Worm (Caenorhabditis elegans) whole organism, late embryonic: ENCODE measurements around the gene srz-62.

ENCODE experiments used
- C38D4.7 ChIP-seq: fragments of 200-800 bp; sonication (Bioruptor generic); optimal IDR thresholded peaks from 2 replicates; lab custom pipeline; 2018; ENCODE audit warnings: mild to moderate bottlenecking, missing genetic modification characterization, moderate library complexity, missing compliant biosample characterization
- F13H6.1 ChIP-seq: sonication (generic microtip); optimal IDR thresholded peaks from 2 replicates; lab custom pipeline; 2016; ENCODE audit warnings: missing genetic modification characterization, missing compliant biosample characterization
- dmd-4 ChIP-seq: sonication (generic microtip); optimal IDR thresholded peaks from 2 replicates; lab custom pipeline; 2016; ENCODE audit warnings: borderline replicate concordance, missing genetic modification characterization, missing compliant biosample characterization
- fkh-10 ChIP-seq: fragments of 150-350 bp; optimal IDR thresholded peaks from 2 replicates; lab custom pipeline; 2014; ENCODE audit warnings: missing biosample characterization, missing genetic modification reagents, missing genetic modification characterization
- lim-6 ChIP-seq: sonication (generic microtip); optimal IDR thresholded peaks from 2 replicates; lab custom pipeline; 2016; ENCODE audit warnings: missing genetic modification characterization, missing compliant biosample characterization
- nhr-11 ChIP-seq: fragments of 150-350 bp; optimal IDR thresholded peaks from 2 replicates; lab custom pipeline; 2014; ENCODE audit warnings: missing biosample characterization, missing genetic modification characterization
- nhr-232 ChIP-seq: sonication (generic microtip); optimal IDR thresholded peaks from 2 replicates; lab custom pipeline; 2016; ENCODE audit warnings: missing genetic modification characterization, missing compliant biosample characterization
- pqm-1 ChIP-seq: sonication (generic microtip); optimal IDR thresholded peaks from 2 replicates; lab custom pipeline; 2016; ENCODE audit warnings: missing genetic modification characterization, missing compliant biosample characterization
- sox-2 ChIP-seq: fragments of 200-800 bp; sonication (Bioruptor generic); IDR thresholded peaks from 2 replicates; pipeline ENCODE4 v1.3.6; 2022; ENCODE audit warnings: missing genetic modification reagents, missing genetic modification characterization, missing compliant biosample characterization
- sox-4 ChIP-seq: sonication (generic microtip); optimal IDR thresholded peaks from 2 replicates; lab custom pipeline; 2017; ENCODE audit warnings: mild to moderate bottlenecking, missing genetic modification characterization, inconsistent platforms, missing compliant biosample characterization
- tbx-2 ChIP-seq: sonication (generic microtip); optimal IDR thresholded peaks from 2 replicates; lab custom pipeline; 2016; ENCODE audit warnings: missing genetic modification characterization, missing compliant biosample characterization
- ttx-3 ChIP-seq: sonication (generic microtip); optimal IDR thresholded peaks from 2 replicates; lab custom pipeline; 2016; ENCODE audit warnings: missing genetic modification reagents, missing genetic modification characterization, missing compliant biosample characterization

DNA sequence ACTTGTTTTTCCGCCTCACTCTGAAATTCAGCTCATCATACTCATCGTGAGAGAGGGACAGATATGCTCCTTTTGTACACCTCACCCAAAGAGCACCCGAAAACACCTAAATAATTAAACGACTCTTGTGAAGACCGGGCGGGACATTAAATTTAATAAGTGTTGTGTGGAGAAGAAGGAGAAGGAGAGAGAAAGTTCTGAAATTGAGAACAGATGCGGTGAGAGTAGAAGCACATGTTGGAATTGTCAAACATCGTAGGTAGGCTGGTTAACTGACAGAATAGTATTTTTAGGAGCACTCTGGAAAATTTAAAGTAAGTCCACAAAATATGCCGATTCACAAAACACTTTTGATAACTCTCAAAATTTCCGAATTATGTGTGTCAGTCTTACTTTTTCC lies 46.7 kb upstream of the srz-62 start:
- no peak for TF ChIP-seq sox-4 (tag; lab: Kevin White, UChicago)
- TF ChIP-seq pqm-1 (tag; lab: Kevin White, UChicago) = no peak
- no peak for TF ChIP-seq sox-2 (GFP tag; lab: Robert Waterston, UW)
- no peak for TF ChIP-seq dmd-4 (tag; lab: Kevin White, UChicago)
- TF ChIP-seq C38D4.7 (GFP tag; lab: Kevin White, UChicago) = no peak
- no peak for TF ChIP-seq fkh-10 (GFP tag; lab: Kevin White, UChicago)
- no peak for TF ChIP-seq ttx-3 (tag; lab: Kevin White, UChicago)
- TF ChIP-seq nhr-11 (tag; lab: Kevin White, UChicago) = no peak
- no peak for TF ChIP-seq F13H6.1 (tag; lab: Kevin White, UChicago)
- TF ChIP-seq nhr-232 (tag; lab: Kevin White, UChicago) = no peak
- no peak for TF ChIP-seq lim-6 (tag; lab: Kevin White, UChicago)
- no peak for TF ChIP-seq tbx-2
